Fruit fly (Drosophila melanogaster) ovary, adult (tissue): ENCODE results near the gene eIF3l.

Experiments
- CG17801 ChIP-seq: fragments of 200-800 bp; optimal IDR thresholded peaks from 2 replicates; lab custom pipeline; 2019; ENCODE audit warnings: missing biosample characterization, mild to moderate bottlenecking, missing genetic modification characterization, moderate library complexity; ENCODE audit not compliant: partially characterized antibody

The eIF3l gene

DNA sequence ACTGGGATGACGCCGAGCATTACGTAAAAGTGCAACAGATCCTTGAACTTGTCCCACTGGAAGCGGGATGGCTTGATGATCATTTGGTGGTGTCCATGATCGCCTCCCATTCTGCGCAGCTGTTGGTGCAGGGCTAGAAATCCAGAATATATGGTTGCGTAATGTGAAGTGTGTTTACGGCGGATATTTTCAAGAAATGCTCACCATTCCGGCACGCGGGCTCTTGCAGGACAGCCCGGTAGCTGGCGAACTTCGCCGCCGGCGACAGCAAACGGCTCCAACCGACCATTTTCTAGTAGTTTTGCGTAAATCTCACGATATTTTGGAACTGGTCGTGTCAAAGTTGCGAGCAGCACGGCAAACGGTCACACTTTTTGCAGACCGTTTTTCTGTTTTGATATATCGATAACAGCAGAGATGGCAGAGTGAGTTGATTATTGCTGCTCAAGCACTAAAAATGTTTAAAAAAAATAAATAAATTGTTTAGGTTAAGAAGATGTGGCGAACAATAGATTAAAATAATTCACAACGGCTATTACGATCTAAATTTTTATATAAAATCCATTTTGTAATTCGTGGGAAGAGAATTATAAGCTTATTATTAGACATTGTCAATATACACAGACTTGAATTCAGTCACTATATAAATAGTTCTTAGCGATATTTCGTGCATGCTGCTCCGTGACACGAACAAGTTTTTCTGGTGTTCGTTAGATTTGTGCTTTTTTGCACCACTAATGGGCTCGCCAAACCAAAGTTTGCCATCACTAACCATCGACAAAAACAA, 7.6 kb downstream of the eIF3l start, which contains the start of the genes ND-SGDH and RhoGAP68F:
Gene ND-SGDH (minus strand): TSS at position 472 of the 787 bp plus-strand sequence.
Gene RhoGAP68F (plus strand): TSS at position 756 of the 787 bp plus-strand sequence.
- peak; percentile 62 for TF ChIP-seq CG17801 (GFP tag; lab: Kevin White, UChicago)

DNA sequence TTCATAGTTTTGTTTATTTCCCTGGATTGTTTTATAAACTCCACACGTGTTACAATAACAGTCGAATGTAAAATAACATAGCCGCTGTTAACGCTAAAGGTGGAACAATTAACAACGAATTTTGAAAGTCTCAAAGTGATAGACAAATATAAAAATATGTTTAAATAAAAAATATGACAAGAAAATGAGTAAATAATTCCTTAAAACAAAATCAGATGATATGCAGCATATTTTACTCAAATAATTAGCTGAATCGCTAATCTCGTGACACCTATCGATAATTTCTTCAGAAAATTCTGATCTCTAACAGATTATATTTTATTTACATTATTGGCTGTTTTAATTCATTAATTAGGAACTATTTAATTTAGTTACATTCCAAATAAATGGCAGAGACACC, 9.3 kb downstream of the eIF3l start, which contains the start of the genes CG5645 and Atg12:
Gene CG5645 (minus strand): TSS at position 77 of the 400 bp plus-strand sequence.
Gene Atg12 (plus strand): TSS at position 338 of the 400 bp plus-strand sequence.
- TF ChIP-seq CG17801 (GFP tag; lab: Kevin White, UChicago): peak; percentile 79

DNA sequence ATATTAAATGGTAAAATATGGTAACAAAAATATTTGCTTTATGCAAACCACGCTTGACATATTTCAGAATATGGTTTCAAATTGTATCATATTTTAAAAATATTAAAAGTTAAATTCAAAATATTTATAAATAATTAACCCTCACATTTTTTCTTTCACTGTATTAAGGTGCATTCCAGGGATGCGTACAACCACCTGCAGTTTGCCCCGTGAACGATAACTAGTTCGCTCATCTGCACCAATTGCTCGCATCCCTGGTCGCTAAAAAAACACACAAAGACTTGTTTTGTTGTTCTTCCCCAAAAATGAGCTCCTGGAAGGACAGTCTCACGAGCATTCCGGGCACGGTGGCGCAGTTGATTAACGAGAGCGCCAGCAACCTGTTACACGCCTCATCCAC, 14.0 kb downstream of the eIF3l start, which contains the start of gene DEF8:
Gene DEF8 (plus strand): TSS at position 229 of the 400 bp plus-strand sequence.
- peak; percentile 86 for TF ChIP-seq CG17801 (GFP tag; lab: Kevin White, UChicago)

DNA sequence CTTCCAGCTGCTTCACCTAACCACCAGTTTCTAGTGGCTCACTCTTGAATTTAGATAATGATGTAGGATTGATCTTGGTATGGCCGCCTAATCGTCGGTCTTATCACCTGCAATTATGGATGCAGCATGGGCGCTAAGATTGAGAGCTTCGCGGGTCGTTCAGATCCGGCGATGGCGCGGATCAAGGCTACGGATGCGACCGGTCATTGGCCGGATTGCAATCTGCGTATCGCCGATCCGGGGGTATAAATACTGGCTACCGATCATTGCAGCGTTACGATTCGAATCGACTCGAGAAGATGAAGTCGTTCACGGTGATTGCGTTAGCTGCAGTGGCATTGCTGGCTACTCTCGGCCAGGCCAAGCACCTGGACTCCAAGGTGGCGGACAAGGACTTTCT, 16.8 kb downstream of the eIF3l start, which contains the start of gene Lsp2:
Gene Lsp2 (plus strand): TSS at position 283 of the 400 bp plus-strand sequence.
- no peak for TF ChIP-seq CG17801 (GFP tag; lab: Kevin White, UChicago)

DNA sequence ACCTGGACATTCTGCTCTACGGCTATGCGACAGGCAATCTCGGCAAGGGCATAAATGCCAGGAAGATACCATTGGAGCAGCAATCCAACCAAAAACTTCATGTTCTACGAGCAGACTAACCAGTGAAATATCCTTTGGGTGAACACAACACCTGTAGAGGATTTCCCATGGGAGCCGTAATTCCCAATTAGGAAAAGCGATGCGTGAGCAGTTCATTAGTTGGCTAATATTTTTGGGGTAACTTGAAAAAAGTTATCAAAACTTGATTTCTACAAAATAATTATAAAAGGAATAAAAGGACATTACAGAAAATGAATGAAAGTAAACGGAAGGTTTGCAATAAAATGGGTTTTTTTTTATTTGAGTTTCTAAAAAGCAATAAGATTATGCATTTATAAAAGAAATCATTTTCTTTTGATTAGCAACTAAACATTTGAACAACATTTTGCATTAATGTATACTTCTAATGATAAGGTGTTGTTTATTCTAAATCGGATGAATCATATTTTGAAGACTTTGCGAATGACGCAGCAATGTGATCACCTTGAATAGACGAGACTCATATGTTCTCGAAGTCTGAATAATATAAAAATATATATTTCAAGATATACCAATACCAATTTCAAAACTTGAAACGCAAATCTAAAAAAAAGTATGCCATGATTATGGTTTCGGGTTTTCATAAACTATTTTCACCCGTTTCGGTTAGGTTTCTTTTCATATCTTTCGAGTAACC, 18.4 kb downstream of the eIF3l start, which contains the start of the genes Ir68b and CG34241:
Gene Ir68b (minus strand): TSS at position 101 of the 736 bp plus-strand sequence.
Gene CG34241 (plus strand): TSS at position 686 of the 736 bp plus-strand sequence.
- no peak for TF ChIP-seq CG17801 (GFP tag; lab: Kevin White, UChicago)

DNA sequence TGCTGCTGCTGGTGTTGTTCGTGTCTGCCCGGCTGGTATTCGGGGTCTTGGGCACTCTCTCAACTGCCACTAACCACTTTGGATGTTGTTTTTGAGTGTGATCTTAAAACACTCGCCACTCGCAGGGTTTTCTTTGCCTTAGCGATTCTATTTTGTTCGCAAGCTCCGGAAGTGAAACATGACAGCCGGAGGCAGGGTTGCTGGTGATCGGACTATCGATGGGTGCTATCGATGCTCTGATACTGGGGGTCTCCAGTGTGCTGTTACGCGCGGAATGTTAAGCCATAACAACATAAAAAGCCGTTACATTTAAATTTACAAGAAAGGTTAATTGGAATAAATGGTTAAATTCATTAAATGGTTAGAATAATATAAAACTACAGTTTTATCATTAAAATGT, 20.9 kb downstream of the eIF3l start, which contains the start of gene yps:
Gene yps (minus strand): TSS at position 176 of the 400 bp plus-strand sequence.
- TF ChIP-seq CG17801 (GFP tag; lab: Kevin White, UChicago): peak; percentile 96

DNA sequence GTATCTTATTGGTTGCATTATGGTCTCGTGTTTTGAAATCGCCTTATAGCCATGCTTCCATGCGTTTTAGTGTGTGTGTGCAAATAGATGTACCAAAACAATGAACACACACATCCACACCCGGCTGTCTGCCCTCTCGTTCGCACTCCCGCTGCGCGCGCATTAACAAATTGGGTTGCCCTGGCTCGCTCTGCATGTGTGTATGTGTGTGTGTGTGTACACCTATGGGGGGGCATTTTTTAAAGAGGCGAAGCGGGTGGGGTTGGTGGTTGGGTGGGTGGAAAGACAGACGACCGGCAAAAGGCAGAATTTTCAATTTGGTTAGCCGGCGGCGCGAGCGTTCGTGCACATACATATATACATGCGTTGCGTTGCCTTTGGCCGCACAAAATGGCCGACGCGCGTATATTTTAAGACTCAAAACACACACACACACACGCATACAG, 21.7 kb downstream of the eIF3l start:
- no peak for TF ChIP-seq CG17801 (GFP tag; lab: Kevin White, UChicago)

DNA sequence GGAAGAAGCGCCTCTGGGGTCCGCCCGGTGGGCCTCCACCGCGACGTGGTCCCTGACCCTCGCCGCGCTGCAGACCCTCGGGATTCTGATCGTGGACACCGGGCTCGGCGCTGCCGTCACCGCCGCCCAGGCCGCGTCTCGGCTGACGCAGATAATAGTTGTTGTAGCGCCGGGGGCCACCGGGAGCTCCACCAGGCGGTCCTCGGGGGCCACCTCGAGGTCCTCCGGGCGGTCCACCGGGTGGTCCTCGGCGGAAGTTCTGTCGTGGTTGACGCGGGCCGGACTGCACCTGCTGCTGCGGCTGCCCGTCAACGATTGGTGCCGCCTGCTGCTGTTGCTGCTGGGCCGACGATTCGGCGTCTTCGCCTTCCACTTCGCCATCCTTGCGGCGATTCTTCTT, 23.0 kb downstream of the eIF3l start:
- no peak for TF ChIP-seq CG17801 (GFP tag; lab: Kevin White, UChicago)

DNA sequence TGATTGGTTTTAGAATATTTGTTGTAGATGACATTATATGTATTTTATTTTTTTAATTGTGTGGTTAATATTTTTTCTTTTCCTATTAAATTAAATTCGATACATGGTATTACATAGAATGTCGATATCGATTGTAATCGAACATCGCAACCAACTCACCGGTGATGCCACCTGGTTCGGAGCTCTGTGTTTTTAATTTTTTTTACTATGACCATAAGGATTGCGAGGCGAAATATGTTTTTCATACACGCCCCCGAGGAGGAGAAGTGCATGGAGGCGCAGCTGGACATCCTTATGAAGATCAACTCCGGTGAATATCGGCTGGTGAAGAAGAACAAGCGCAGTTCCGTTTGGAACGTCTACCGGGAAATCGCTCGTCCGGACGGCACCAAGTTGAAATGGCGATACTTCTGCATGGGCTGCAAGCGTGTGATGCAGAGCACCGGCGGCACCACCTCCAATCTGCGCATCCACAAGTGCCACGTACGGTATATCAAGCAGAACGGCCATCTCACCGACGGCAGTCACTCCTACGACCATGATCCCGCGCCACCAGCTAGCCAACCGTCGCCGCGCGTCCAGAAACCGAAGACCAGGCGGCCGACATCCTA, 25.9 kb downstream of the eIF3l start, which contains the start of gene CG11560:
Gene CG11560 (plus strand): TSS at position 145 of the 611 bp plus-strand sequence.
- peak; percentile 35 for TF ChIP-seq CG17801 (GFP tag; lab: Kevin White, UChicago)

DNA sequence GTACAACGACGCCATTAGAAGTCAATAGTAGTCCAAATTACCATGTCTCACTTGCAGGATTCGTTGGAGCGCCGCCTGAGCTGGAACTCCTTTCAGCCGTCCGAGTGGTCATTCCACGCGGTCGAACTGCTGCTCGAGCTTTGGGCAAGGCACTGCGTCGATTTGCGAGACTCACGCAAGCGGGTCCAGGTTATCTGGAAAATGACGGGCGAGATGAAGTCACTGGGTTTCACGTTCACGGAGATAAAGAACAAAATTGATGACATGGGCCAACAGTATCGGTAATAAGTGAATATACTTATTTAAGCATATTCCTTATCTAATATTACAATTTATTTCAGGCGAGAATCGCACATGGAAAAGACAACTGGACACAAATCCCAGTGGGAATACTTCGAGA, 27.3 kb downstream of the eIF3l start:
- no peak for TF ChIP-seq CG17801 (GFP tag; lab: Kevin White, UChicago)

DNA sequence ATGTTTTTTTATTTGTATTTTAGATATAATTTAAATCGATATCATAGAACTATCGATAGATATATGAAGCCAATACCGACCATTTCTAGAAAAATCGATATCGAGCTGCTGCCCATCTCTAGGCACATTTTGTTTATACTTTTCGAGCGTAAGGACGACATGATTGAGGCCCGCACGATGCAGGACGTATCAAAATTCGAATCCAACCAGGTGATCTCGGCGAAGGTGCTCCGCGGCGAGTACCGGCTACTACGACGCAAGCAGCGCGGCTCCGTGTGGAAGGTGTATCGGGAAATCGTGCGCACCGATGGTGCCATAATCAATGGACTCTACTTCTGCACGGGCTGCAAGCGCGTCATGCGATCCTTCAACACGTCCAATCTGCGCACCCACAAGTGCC, 27.7 kb downstream of the eIF3l start, which contains the start of gene ssp:
Gene ssp (plus strand): TSS at position 102 of the 400 bp plus-strand sequence.
- peak; percentile 66 for TF ChIP-seq CG17801 (GFP tag; lab: Kevin White, UChicago)

DNA sequence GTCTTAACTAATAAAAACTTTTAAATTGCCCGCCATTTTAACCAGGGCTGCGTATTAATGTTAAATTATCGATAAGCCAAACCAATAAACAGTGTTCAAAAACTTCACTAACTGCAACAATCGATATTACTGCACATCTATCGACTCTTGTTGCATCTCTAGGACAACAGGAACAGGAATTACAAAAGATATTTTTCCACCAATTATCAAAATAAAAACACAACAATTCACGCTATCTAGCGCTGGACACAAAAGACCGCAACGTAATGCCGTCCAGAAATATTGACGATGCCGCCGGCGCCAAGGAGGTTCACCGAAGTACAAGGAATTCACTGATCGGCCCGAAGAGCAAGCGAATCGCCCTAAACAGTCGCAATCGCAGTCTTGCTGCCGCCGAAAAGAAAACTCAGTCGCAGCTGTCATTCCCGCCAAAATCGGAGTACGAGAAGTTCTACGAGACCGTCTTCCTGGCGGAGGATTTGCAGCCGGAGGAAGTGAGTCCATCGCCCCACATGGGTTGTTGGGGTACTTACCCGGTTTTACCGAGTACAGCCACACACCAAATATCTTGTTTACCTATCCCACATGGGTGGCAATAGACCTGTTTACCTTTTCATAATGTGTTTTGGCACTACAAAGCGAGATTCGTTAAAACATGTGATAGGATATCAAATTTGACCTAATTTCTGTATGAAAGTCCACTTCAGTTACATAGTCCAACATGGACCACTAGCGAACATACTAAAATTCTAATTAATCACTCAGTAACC, 29.7 kb downstream of the eIF3l start, which contains the start of gene vers:
Gene vers (plus strand): TSS at position 136 of the 770 bp plus-strand sequence.
- TF ChIP-seq CG17801 (GFP tag; lab: Kevin White, UChicago): peak; percentile 16

DNA sequence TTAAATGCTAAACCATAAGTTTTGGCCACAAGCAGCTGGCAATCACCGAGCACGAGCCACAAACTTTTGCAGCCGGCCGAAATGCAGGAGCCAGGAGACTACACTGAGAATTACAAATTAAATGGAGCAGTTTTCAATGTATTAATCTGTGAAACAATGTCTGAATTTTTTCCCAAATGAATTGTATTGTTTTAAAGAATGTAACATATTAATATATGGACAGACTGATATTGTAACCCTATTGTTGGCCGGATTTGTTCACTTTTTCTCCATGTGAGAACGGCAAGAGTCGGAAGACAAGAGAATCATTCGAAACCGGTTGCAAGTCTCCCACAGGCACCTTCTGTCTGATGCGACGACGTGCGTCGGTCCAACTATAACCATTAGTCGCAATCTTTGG, 30.8 kb downstream of the eIF3l start:
- TF ChIP-seq CG17801 (GFP tag; lab: Kevin White, UChicago): no peak
